Worm (Caenorhabditis elegans) whole organism, young adult: Measurements from ENCODE around the gene pho-6.

Source experiments
- F57A8.1 ChIP-seq: fragments of 200-800 bp; sonication (Bioruptor generic); optimal IDR thresholded peaks from 2 replicates; lab custom pipeline; 2018; ENCODE audit warnings: mild to moderate bottlenecking, missing genetic modification characterization, moderate library complexity, missing compliant biosample characterization
- madf-6 ChIP-seq: fragments of 200-800 bp; sonication (Bioruptor generic); IDR thresholded peaks from 2 replicates; pipeline ENCODE4 v1.3.6; 2022; ENCODE audit warnings: missing genetic modification reagents, missing genetic modification characterization, missing compliant biosample characterization
- nfyb-1 ChIP-seq: fragments of 200-800 bp; sonication (Bioruptor generic); IDR thresholded peaks from 2 replicates; pipeline ENCODE4 v1.3.6; 2022; ENCODE audit warnings: missing genetic modification reagents, missing genetic modification characterization, missing compliant biosample characterization

DNA sequence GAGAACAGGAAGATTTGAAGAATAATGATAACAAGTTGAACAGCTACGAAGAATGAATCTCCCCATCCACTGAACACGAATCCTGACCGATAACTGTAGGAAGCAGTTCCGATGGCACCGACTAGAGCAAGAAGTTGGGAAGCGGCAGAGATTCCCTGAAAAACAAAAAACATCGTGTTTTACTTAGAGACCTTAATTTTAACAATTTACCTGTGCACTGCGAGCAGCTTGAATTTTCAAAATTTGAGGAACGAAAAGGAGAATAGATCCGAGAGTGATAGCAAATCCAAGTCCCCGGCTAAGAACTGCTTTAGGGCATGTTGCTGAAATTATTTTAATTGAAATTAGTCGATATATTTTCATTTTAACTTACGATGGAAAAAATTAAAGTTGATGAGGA lies 35.6 kb downstream of the pho-6 start:
- TF ChIP-seq nfyb-1 (GFP tag; lab: Robert Waterston, UW), result no peak
- no peak for TF ChIP-seq madf-6 (GFP tag; lab: Robert Waterston, UW)
- no peak for TF ChIP-seq F57A8.1 (GFP tag; lab: Kevin White, UChicago)
